Worm (Caenorhabditis elegans): ENCODE data around the gene flp-21.

flp-21 gene

DNA sequence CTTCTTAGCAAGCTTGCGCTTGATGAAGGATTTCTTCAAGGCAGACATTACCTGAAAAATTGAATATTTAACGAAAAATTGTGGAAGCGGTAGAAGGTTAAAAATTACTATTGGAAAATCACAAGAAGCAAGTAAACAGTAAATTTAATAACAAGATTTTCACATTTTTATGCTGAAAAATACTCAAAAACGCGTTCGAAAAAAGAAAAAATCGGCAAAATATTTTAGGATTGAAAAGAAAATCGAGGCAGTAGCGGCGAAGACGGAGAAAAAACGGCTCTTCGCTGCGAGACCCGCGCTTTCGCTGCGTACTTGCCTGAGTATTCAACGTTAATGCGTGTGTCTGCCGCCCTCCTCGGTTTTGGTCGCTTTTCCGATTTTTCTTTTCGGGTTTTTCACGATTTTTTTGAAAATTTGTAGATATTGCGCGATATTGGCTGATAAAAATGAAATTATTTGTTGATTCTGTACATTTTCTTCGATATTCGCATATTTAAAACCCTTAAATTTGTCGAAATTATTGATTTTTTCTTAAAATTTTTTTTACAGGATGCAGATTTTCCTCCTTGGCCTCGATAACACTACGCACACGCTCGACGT is 17.0 kb upstream of the flp-21 start, which contains the start of the genes rpl-39 and rps-30 (continued):
- TF ChIP-seq T26A5.8 (tag; optimal IDR thresholded peaks at IDR 0.05) (no peak), bed-1 (GFP tag; IDR thresholded peaks at IDR 0.05) (no peak), mxl-1 (tag; optimal IDR thresholded peaks at IDR 0.05) (no peak), ztf-3 (GFP tag; optimal IDR thresholded peaks at IDR 0.05) (no peak), K12H6.12 (tag; optimal IDR thresholded peaks at IDR 0.05) (no peak), attf-5 (GFP tag; optimal IDR thresholded peaks at IDR 0.05) (peak; percentile 77), attf-3 (GFP tag; conservative IDR thresholded peaks at IDR 0.05) (0 out of 2 replicates have a peak, but pooled peaks have one; percentile 27), F55B11.4 (tag; optimal IDR thresholded peaks at IDR 0.05; ENCODE audit: borderline replicate concordance, insufficient read depth) (no peak), Y67H2A.10 (GFP tag; conservative IDR thresholded peaks at IDR 0.05) (peak; percentile 53; the same call in 1 of the 2 replicates), F23B12.7 (tag; optimal IDR thresholded peaks at IDR 0.05; ENCODE audit: insufficient read depth) (peak; percentile 90), him-1 (tag; optimal IDR thresholded peaks at IDR 0.05) (no peak), lag-1 (GFP tag; IDR thresholded peaks at IDR 0.05) (no peak), rec-8 (tag; optimal IDR thresholded peaks at IDR 0.05) (no peak), zim-3 (tag; optimal IDR thresholded peaks at IDR 0.05) (no peak), ccch-3 (GFP tag; optimal IDR thresholded peaks at IDR 0.05) (no peak), lin-54 (GFP tag; optimal IDR thresholded peaks at IDR 0.05) (peak; percentile 71), F39B2.1 (GFP tag; IDR thresholded peaks at IDR 0.05) (no peak), ceh-91 (GFP tag; IDR thresholded peaks at IDR 0.05) (peak; percentile 78), ceh-100 (GFP tag; IDR thresholded peaks at IDR 0.05) (peak; percentile 42), Y79H2A.3 (GFP tag; conservative IDR thresholded peaks at IDR 0.05) (no peak), attf-6 (GFP tag; IDR thresholded peaks at IDR 0.05) (no peak), rpc-1 (optimal IDR thresholded peaks at IDR 0.05) (no peak), rpc-1 (tag; optimal IDR thresholded peaks at IDR 0.05) (no peak), unc-130 (GFP tag; optimal IDR thresholded peaks at IDR 0.05) (no peak), lsl-1 (GFP tag; optimal IDR thresholded peaks at IDR 0.05) (peak; percentile 33), nfya-2 (GFP tag; IDR thresholded peaks at IDR 0.05) (no peak), Y95B8A.8 (GFP tag; IDR thresholded peaks at IDR 0.05) (no peak), repo-1 (tag; optimal IDR thresholded peaks at IDR 0.05) (no peak), hlh-12 (tag; optimal IDR thresholded peaks at IDR 0.05) (no peak), somi-1 (GFP tag; optimal IDR thresholded peaks at IDR 0.05) (peak; percentile 23), nhr-120 (GFP tag; IDR thresholded peaks at IDR 0.05) (no peak), F37B4.10 (GFP tag; IDR thresholded peaks at IDR 0.05) (no peak), C06A6.2 (GFP tag; conservative IDR thresholded peaks at IDR 0.05) (no peak), chd-7 (tag; optimal IDR thresholded peaks at IDR 0.05) (no peak), athp-1 (tag; optimal IDR thresholded peaks at IDR 0.05) (peak; percentile 4), egl-44 (GFP tag; IDR thresholded peaks at IDR 0.05) (no peak), hrde-1 (tag; optimal IDR thresholded peaks at IDR 0.05; ENCODE audit: borderline replicate concordance) (no peak)

DNA sequence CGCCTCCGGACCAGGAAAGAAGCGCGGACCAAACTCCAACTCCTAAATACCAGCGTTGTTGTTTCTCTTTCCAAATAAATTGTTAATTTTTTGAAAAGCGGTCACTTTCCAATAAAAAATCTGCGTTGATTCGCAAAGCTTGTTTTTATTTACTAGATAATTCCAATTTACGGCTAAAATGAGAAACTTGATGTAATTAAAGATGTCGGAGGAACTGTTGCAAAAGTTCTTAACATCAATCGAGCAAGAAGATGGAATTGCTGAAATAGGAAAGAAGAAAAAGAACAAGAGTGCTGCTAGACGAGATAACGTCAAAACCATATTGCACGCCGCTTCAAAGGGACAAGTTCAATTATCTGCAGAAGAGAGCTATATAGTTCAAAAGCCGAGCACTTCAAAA is 16.1 kb upstream of the flp-21 start, which contains the start of gene C26F1.3:
Gene C26F1.3, plus strand, starts transcription at position 203 of the 400 bp plus-strand sequence.
- TF ChIP-seq F49E8.2 (tag; optimal IDR thresholded peaks at IDR 0.05; ENCODE audit: insufficient read depth) (peak; percentile 19), snpc-1.3 (tag; optimal IDR thresholded peaks at IDR 0.05; ENCODE audit: insufficient read depth) (peak; percentile 0), rpc-1 (optimal IDR thresholded peaks at IDR 0.05) (no peak), rpc-1 (tag; optimal IDR thresholded peaks at IDR 0.05) (no peak), lin-54 (GFP tag; optimal IDR thresholded peaks at IDR 0.05) (no peak), rcor-1 (GFP tag; IDR thresholded peaks at IDR 0.05) (peak; percentile 44; the same call in 1 of the 2 replicates), xnd-1 (tag; optimal IDR thresholded peaks at IDR 0.05) (no peak), efl-1 (GFP tag; optimal IDR thresholded peaks at IDR 0.05) (no peak), hmg-1.2 (GFP tag; IDR thresholded peaks at IDR 0.05) (0 out of 2 replicates have a peak, but pooled peaks have one; percentile 6), madf-3 (GFP tag; IDR thresholded peaks at IDR 0.05) (peak; percentile 85; the same call in 1 of the 2 replicates), snpc-3.4 (tag; optimal IDR thresholded peaks at IDR 0.05) (peak; percentile 27), ztf-26 (tag; optimal IDR thresholded peaks at IDR 0.05) (no peak), ama-1 (optimal IDR thresholded peaks at IDR 0.05) (no peak), ama-1 (GFP tag; optimal IDR thresholded peaks at IDR 0.05) (peak in 1 of 2 experiments; percentile 53), nfyb-1 (GFP tag; IDR thresholded peaks at IDR 0.05) (0 out of 2 replicates have a peak, but pooled peaks have one; percentile 47), C17E4.6 (GFP tag; IDR thresholded peaks at IDR 0.05) (peak; percentile 55; the same call in 1 of the 2 replicates)

Measured in whole organism, young adult.